Worm (Caenorhabditis elegans) whole organism, L2 larva: ENCODE data around the gene nas-22.

Source experiments
- C34F6.9 ChIP-seq: fragments of 150-350 bp; optimal IDR thresholded peaks from 2 replicates; lab custom pipeline; 2014; ENCODE audit warnings: missing biosample characterization, missing genetic modification characterization
- F13H6.1 ChIP-seq: sonication (generic microtip); optimal IDR thresholded peaks from 2 replicates; lab custom pipeline; 2016; ENCODE audit warnings: missing genetic modification characterization, missing compliant biosample characterization
- R02D3.7 ChIP-seq: fragments of 150-350 bp; optimal IDR thresholded peaks from 2 replicates; lab custom pipeline; 2014; ENCODE audit warnings: missing biosample characterization, missing genetic modification characterization
- Y55F3AM.14 ChIP-seq: fragments of 200-800 bp; sonication (Bioruptor generic); optimal IDR thresholded peaks from 2 replicates; lab custom pipeline; 2018; ENCODE audit warnings: mild to moderate bottlenecking, missing genetic modification characterization, missing compliant biosample characterization
- ZK546.5 ChIP-seq: sonication (generic microtip); optimal IDR thresholded peaks from 2 replicates; lab custom pipeline; 2017; ENCODE audit warnings: missing biosample characterization, missing genetic modification characterization
- alr-1 ChIP-seq: fragments of 150-350 bp; optimal IDR thresholded peaks from 2 replicates; lab custom pipeline; 2014; ENCODE audit warnings: missing biosample characterization, missing genetic modification characterization
- ama-1 ChIP-seq: fragments of 150-350 bp; optimal IDR thresholded peaks from 2 replicates; lab custom pipeline; 2018; ENCODE audit warnings: inconsistent platforms
- blmp-1 ChIP-seq: sonication (generic microtip); optimal IDR thresholded peaks from 2 replicates; lab custom pipeline; 2017; ENCODE audit warnings: missing genetic modification characterization, mild to moderate bottlenecking, missing compliant biosample characterization, antibody characterized with exemption, moderate library complexity; ENCODE audit not compliant: insufficient read depth
- ceh-16 ChIP-seq: fragments of 150-350 bp; optimal IDR thresholded peaks from 2 replicates; lab custom pipeline; 2014; ENCODE audit warnings: missing biosample characterization, missing genetic modification characterization
- ceh-82 ChIP-seq: fragments of 150-350 bp; optimal IDR thresholded peaks from 2 replicates; lab custom pipeline; 2014; ENCODE audit warnings: missing biosample characterization, missing genetic modification characterization
- crh-2 ChIP-seq: sonication (generic microtip); optimal IDR thresholded peaks from 2 replicates; lab custom pipeline; 2017; ENCODE audit warnings: missing biosample characterization, missing genetic modification characterization
- egl-27 ChIP-seq: sonication (generic microtip); optimal IDR thresholded peaks from 3 replicates; lab custom pipeline; 2017; ENCODE audit warnings: missing biosample characterization, missing genetic modification reagents, missing genetic modification characterization
- elt-1 ChIP-seq: fragments of 150-350 bp; optimal IDR thresholded peaks from 2 replicates; lab custom pipeline; 2014; ENCODE audit warnings: missing biosample characterization, missing genetic modification characterization
- elt-3 ChIP-seq: sonication (generic microtip); optimal IDR thresholded peaks from 2 replicates; lab custom pipeline; 2017; ENCODE audit warnings: missing biosample characterization, missing genetic modification characterization
- gmeb-1 ChIP-seq: fragments of 150-350 bp; optimal IDR thresholded peaks from 2 replicates; lab custom pipeline; 2014; ENCODE audit warnings: missing biosample characterization, missing genetic modification characterization
- lin-11 ChIP-seq: fragments of 150-350 bp; sonication (generic microtip); optimal IDR thresholded peaks from 2 replicates; lab custom pipeline; 2014; ENCODE audit warnings: missing biosample characterization, missing genetic modification characterization, inconsistent platforms, mixed read lengths
- lin-13 ChIP-seq: fragments of 150-350 bp; optimal IDR thresholded peaks from 2 replicates; lab custom pipeline; 2014; ENCODE audit warnings: missing biosample characterization, missing genetic modification reagents, missing genetic modification characterization
- lin-39 ChIP-seq: fragments of 150-350 bp; optimal IDR thresholded peaks from 2 replicates; lab custom pipeline; 2014; ENCODE audit warnings: missing biosample characterization, missing genetic modification reagents, missing genetic modification characterization
- lsy-2 ChIP-seq, 2 experiments: fragments of 150-350 bp in 1 of 2; sonication (generic microtip) in 1 of 2; optimal IDR thresholded peaks; 2 replicates each; lab custom pipeline; 2014 to 2017; ENCODE audit warnings: missing biosample characterization in 2 of 2, missing genetic modification characterization in 2 of 2
- mab-5 ChIP-seq: fragments of 150-350 bp; optimal IDR thresholded peaks from 2 replicates; lab custom pipeline; 2014; ENCODE audit warnings: missing biosample characterization, missing genetic modification characterization
- mbf-1 ChIP-seq: sonication (generic microtip); optimal IDR thresholded peaks from 2 replicates; lab custom pipeline; 2017; ENCODE audit warnings: missing biosample characterization, missing genetic modification characterization
- mdl-1 ChIP-seq, 2 experiments: fragments of 150-350 bp in 1 of 2; sonication (generic microtip) in 1 of 2; optimal IDR thresholded peaks; 2 replicates each; lab custom pipeline; 2017; ENCODE audit warnings: missing biosample characterization in 2 of 2, missing genetic modification characterization in 2 of 2
- nhr-10 ChIP-seq: sonication (generic microtip); optimal IDR thresholded peaks from 2 replicates; lab custom pipeline; 2017; ENCODE audit warnings: missing biosample characterization, missing genetic modification characterization
- nhr-11 ChIP-seq: fragments of 150-350 bp; optimal IDR thresholded peaks from 2 replicates; lab custom pipeline; 2014; ENCODE audit warnings: missing biosample characterization, missing genetic modification characterization
- nhr-129 ChIP-seq: fragments of 150-350 bp; optimal IDR thresholded peaks from 2 replicates; lab custom pipeline; 2014; ENCODE audit warnings: missing biosample characterization, missing genetic modification characterization
- nhr-21 ChIP-seq: fragments of 150-350 bp; optimal IDR thresholded peaks from 2 replicates; lab custom pipeline; 2014; ENCODE audit warnings: missing biosample characterization, missing genetic modification characterization
- nhr-25 ChIP-seq: fragments of 150-350 bp; sonication (generic microtip); optimal IDR thresholded peaks from 3 replicates; lab custom pipeline; 2014; ENCODE audit warnings: missing biosample characterization, missing genetic modification characterization
- nhr-6 ChIP-seq: fragments of 150-350 bp; optimal IDR thresholded peaks from 2 replicates; lab custom pipeline; 2014; ENCODE audit warnings: missing biosample characterization, missing genetic modification characterization
- nhr-77 ChIP-seq: fragments of 150-350 bp; optimal IDR thresholded peaks from 2 replicates; lab custom pipeline; 2014; ENCODE audit warnings: missing biosample characterization, missing genetic modification characterization
- peb-1 ChIP-seq: fragments of 150-350 bp; optimal IDR thresholded peaks from 2 replicates; lab custom pipeline; 2014; ENCODE audit warnings: missing biosample characterization, missing genetic modification characterization
- sem-4 ChIP-seq: fragments of 150-350 bp; optimal IDR thresholded peaks from 2 replicates; lab custom pipeline; 2014; ENCODE audit warnings: missing biosample characterization, missing genetic modification reagents, missing genetic modification characterization
- skn-1 ChIP-seq: sonication (generic microtip); optimal IDR thresholded peaks from 2 replicates; lab custom pipeline; 2017; ENCODE audit warnings: missing biosample characterization, missing genetic modification characterization
- sma-3 ChIP-seq: sonication (generic microtip); optimal IDR thresholded peaks from 2 replicates; lab custom pipeline; 2016; ENCODE audit warnings: missing genetic modification reagents, missing genetic modification characterization, missing compliant biosample characterization
- unc-39 ChIP-seq: fragments of 150-350 bp; optimal IDR thresholded peaks from 2 replicates; lab custom pipeline; 2014; ENCODE audit warnings: missing biosample characterization, missing genetic modification characterization
- unc-55 ChIP-seq: fragments of 150-350 bp; sonication (generic microtip); optimal IDR thresholded peaks from 3 replicates; lab custom pipeline; 2014; ENCODE audit warnings: missing biosample characterization, missing genetic modification reagents, missing genetic modification characterization
- unc-62 ChIP-seq: fragments of 150-350 bp; optimal IDR thresholded peaks from 2 replicates; lab custom pipeline; 2014; ENCODE audit warnings: missing biosample characterization, missing genetic modification reagents, missing genetic modification characterization
- zag-1 ChIP-seq: fragments of 150-350 bp; optimal IDR thresholded peaks from 2 replicates; lab custom pipeline; 2014; ENCODE audit warnings: missing biosample characterization, missing genetic modification characterization
- ztf-11 ChIP-seq: sonication (generic microtip); optimal IDR thresholded peaks from 2 replicates; lab custom pipeline; 2017; ENCODE audit warnings: missing biosample characterization, missing genetic modification characterization
- ztf-4 ChIP-seq: fragments of 150-350 bp; optimal IDR thresholded peaks from 2 replicates; lab custom pipeline; 2014; ENCODE audit warnings: missing biosample characterization, missing genetic modification characterization

Gene nas-22

ce11 chrV:11515145-11515544, 40.6 kb downstream of the nas-22 start:
- no peak for TF ChIP-seq lin-13 (GFP tag; lab: Kevin White, UChicago)
- TF ChIP-seq ztf-4 = no peak
- TF ChIP-seq unc-55 = no peak
- TF ChIP-seq nhr-129 (tag; lab: Kevin White, UChicago) = no peak
- no peak for TF ChIP-seq lin-39 (tag; lab: Kevin White, UChicago)
- TF ChIP-seq elt-3 (tag; lab: Kevin White, UChicago) = no peak
- no peak for TF ChIP-seq mbf-1 (tag; lab: Kevin White, UChicago)
- TF ChIP-seq mdl-1 (tag; optimal IDR thresholded peaks at IDR 0.05; lab: Kevin White, UChicago) = no peak
- no peak for TF ChIP-seq ceh-16 (tag; lab: Kevin White, UChicago)

- TF ChIP-seq Y55F3AM.14 (no peak), mbf-1 (tag; lab: Kevin White, UChicago) (no peak), elt-1 (tag; lab: Kevin White, UChicago) (no peak), ama-1 (lab: Kevin White, UChicago) (no peak), R02D3.7 (tag; lab: Kevin White, UChicago) (no peak), crh-2 (tag; lab: Kevin White, UChicago) (no peak), nhr-25 (tag; lab: Kevin White, UChicago) (no peak), mab-5 (tag; lab: Kevin White, UChicago) (no peak), nhr-10 (tag; lab: Kevin White, UChicago) (no peak), sem-4 (tag; lab: Kevin White, UChicago) (no peak), ceh-82 (tag; lab: Kevin White, UChicago) (no peak), nhr-21 (tag; lab: Kevin White, UChicago) (no peak), alr-1 (no peak), ZK546.5 (tag; lab: Kevin White, UChicago) (no peak)
Observed at ce11 chrV:11516141-11516591, 41.7 kb downstream of the nas-22 start, which contains the start of gene sdz-8. TSS of gene sdz-8 (minus strand) at chrV:11516191.

- TF ChIP-seq mbf-1 (tag; lab: Kevin White, UChicago) = no peak
- TF ChIP-seq crh-2 (tag; lab: Kevin White, UChicago) = no peak
- TF ChIP-seq unc-62 (GFP tag; lab: Kevin White, UChicago) = no peak
- no peak for TF ChIP-seq lin-11 (tag; lab: Kevin White, UChicago)
- TF ChIP-seq mab-5 (tag; lab: Kevin White, UChicago) = no peak
- TF ChIP-seq Y55F3AM.14 = no peak
- TF ChIP-seq nhr-21 (tag; lab: Kevin White, UChicago) = no peak
- no peak for TF ChIP-seq nhr-11 (tag; lab: Kevin White, UChicago)
- no peak for TF ChIP-seq blmp-1
- TF ChIP-seq ama-1 (lab: Kevin White, UChicago) = no peak
- no peak for TF ChIP-seq nhr-77 (tag; lab: Kevin White, UChicago)
- TF ChIP-seq ztf-11 (tag; lab: Kevin White, UChicago) = no peak
- TF ChIP-seq nhr-6 (tag; lab: Kevin White, UChicago) = no peak
- no peak for TF ChIP-seq peb-1 (tag; lab: Kevin White, UChicago)
- TF ChIP-seq lin-39 (tag; lab: Kevin White, UChicago) = no peak
- TF ChIP-seq mdl-1 (tag; optimal IDR thresholded peaks at IDR 0.05; lab: Kevin White, UChicago) = no peak
Observed at ce11 chrV:11517789-11518188, 43.3 kb downstream of the nas-22 start, which contains the start of gene C55A6.4. TSS of gene C55A6.4 (minus strand) at chrV:11517889.

ce11 chrV:11520215-11520614, 45.7 kb downstream of the nas-22 start, which contains the start of the genes C55A6.11 and C55A6.7:
TSS of gene C55A6.11 (plus strand) at chrV:11520515.
TSS of gene C55A6.7 (minus strand) at chrV:11520530.
- TF ChIP-seq ztf-11 (tag; lab: Kevin White, UChicago) = no peak
- no peak for TF ChIP-seq F13H6.1 (tag; lab: Kevin White, UChicago)
- TF ChIP-seq gmeb-1 (tag; lab: Kevin White, UChicago) = no peak
- TF ChIP-seq unc-62 (GFP tag; lab: Kevin White, UChicago) = no peak
- no peak for TF ChIP-seq nhr-21 (tag; lab: Kevin White, UChicago)
- TF ChIP-seq ama-1 (lab: Kevin White, UChicago) = no peak
- no peak for TF ChIP-seq ztf-4

- TF ChIP-seq lsy-2 (tag; optimal IDR thresholded peaks at IDR 0.05; lab: Kevin White, UChicago) = peak; percentile 87 to 93
- TF ChIP-seq unc-55 = peak; percentile 92
- TF ChIP-seq ztf-4 = peak; percentile 37
- no peak for TF ChIP-seq skn-1 (tag; lab: Kevin White, UChicago)
- peak; percentile 36 for TF ChIP-seq nhr-10 (tag; lab: Kevin White, UChicago)
- TF ChIP-seq mbf-1 (tag; lab: Kevin White, UChicago) = no peak
- peak; percentile 91 for TF ChIP-seq nhr-25 (tag; lab: Kevin White, UChicago)
- TF ChIP-seq sma-3 = peak; percentile 83
- peak; percentile 58 for TF ChIP-seq R02D3.7 (tag; lab: Kevin White, UChicago)
- no peak for TF ChIP-seq alr-1
- peak; percentile 46 for TF ChIP-seq Y55F3AM.14
- no peak for TF ChIP-seq ama-1 (lab: Kevin White, UChicago)
- TF ChIP-seq unc-39 (tag; lab: Kevin White, UChicago) = no peak
- TF ChIP-seq nhr-21 (tag; lab: Kevin White, UChicago) = peak; percentile 75
- TF ChIP-seq ceh-16 (tag; lab: Kevin White, UChicago) = no peak
- TF ChIP-seq zag-1 (tag; lab: Kevin White, UChicago) = peak; percentile 58
- TF ChIP-seq sem-4 (tag; lab: Kevin White, UChicago) = peak; percentile 63
- peak; percentile 41 for TF ChIP-seq blmp-1
- no peak for TF ChIP-seq lin-39 (tag; lab: Kevin White, UChicago)
- TF ChIP-seq nhr-77 (tag; lab: Kevin White, UChicago) = peak; percentile 62
- peak; percentile 91 for TF ChIP-seq C34F6.9 (tag; lab: Kevin White, UChicago)
- no peak for TF ChIP-seq nhr-11 (tag; lab: Kevin White, UChicago)
- peak; percentile 81 for TF ChIP-seq mab-5 (tag; lab: Kevin White, UChicago)
- TF ChIP-seq ztf-11 (tag; lab: Kevin White, UChicago) = no peak
- peak; percentile 86 for TF ChIP-seq F13H6.1 (tag; lab: Kevin White, UChicago)
- TF ChIP-seq gmeb-1 (tag; lab: Kevin White, UChicago) = peak; percentile 99
- peak; percentile 79 for TF ChIP-seq lin-11 (tag; lab: Kevin White, UChicago)
- peak; percentile 81 for TF ChIP-seq egl-27 (tag; lab: Kevin White, UChicago)
- TF ChIP-seq unc-62 (GFP tag; lab: Kevin White, UChicago) = peak; percentile 31
Observed at ce11 chrV:11521448-11521847, 46.9 kb downstream of the nas-22 start, which contains the start of gene pafo-1. TSS of gene pafo-1 (plus strand) at chrV:11521703.
